Fruit fly (Drosophila melanogaster): ENCODE measurements around the gene CG42824.

CG42824 gene

dm6 chr3R:17406411-17406810, at the start of gene CG42824, which contains the start of gene CG42798:
CG42824 (minus strand) TSS chr3R:17406511.
CG42798 (plus strand) TSS chr3R:17406678.
- TF ChIP-seq CG6276 (GFP tag; optimal IDR thresholded peaks at IDR 0.05) (no peak), svp (GFP tag) (no peak), CG3032 (tag; optimal IDR thresholded peaks at IDR 0.05) (no peak), Eip93F (GFP tag; optimal IDR thresholded peaks at IDR 0.05) (no peak), CG10631 (GFP tag; optimal IDR thresholded peaks at IDR 0.05) (no peak), CG32006 (GFP tag; optimal IDR thresholded peaks at IDR 0.05) (no peak), CG6163 (GFP tag; IDR thresholded peaks at IDR 0.05) (no peak), acj6 (GFP tag; optimal IDR thresholded peaks at IDR 0.05) (no peak), Lpt (GFP tag; optimal IDR thresholded peaks at IDR 0.05) (no peak), Gug (GFP tag; IDR thresholded peaks at IDR 0.05) (no peak), dsx (GFP tag; optimal IDR thresholded peaks at IDR 0.05; ENCODE audit: poor library complexity, severe bottlenecking) (no peak), net (GFP tag; optimal IDR thresholded peaks at IDR 0.05) (no peak), CG6808 (GFP tag; optimal IDR thresholded peaks at IDR 0.05) (no peak), Met (GFP tag; optimal IDR thresholded peaks at IDR 0.05) (no peak), fd85E (GFP tag; optimal IDR thresholded peaks at IDR 0.05) (no peak), fkh (GFP tag; optimal IDR thresholded peaks at IDR 0.05) (no peak), vri (GFP tag; optimal IDR thresholded peaks at IDR 0.05) (no peak)

DNA sequence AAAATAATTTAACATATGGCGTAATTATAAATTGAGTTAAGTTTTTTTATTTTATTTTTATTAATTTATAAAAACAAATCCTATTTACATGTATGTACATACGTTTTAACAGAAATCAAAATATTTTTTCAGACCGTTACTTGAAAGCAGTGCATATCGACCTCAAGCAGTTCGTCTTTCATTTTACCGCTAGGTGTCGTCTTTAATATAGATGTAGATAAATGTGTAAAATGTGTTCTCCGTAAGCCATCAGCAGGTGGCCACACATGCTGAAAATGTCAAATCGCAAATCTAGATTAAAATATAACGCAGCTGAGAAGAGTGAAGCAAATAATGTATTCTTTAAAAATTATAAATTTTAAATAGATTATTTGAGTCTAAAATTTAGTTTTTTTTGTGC, 43.1 kb upstream of the CG42824 start:
- TF ChIP-seq CG31627 (GFP tag; optimal IDR thresholded peaks at IDR 0.05): peak; percentile 6
- TF ChIP-seq svp (GFP tag): no peak
- peak; percentile 34 for TF ChIP-seq Eip78C (GFP tag)

- TF ChIP-seq net (GFP tag; optimal IDR thresholded peaks at IDR 0.05): no peak
- no peak for TF ChIP-seq dsx (GFP tag; optimal IDR thresholded peaks at IDR 0.05; ENCODE audit: poor library complexity, severe bottlenecking)
- no peak for TF ChIP-seq topi (GFP tag; optimal IDR thresholded peaks at IDR 0.05)
- no peak for TF ChIP-seq Sox14 (GFP tag; optimal IDR thresholded peaks at IDR 0.05)
- no peak for TF ChIP-seq ss (GFP tag; optimal IDR thresholded peaks at IDR 0.05)
- no peak for TF ChIP-seq Sox102F (GFP tag; optimal IDR thresholded peaks at IDR 0.05)
- no peak for TF ChIP-seq fd59A (GFP tag; optimal IDR thresholded peaks at IDR 0.05)
- TF ChIP-seq CG6163 (GFP tag; IDR thresholded peaks at IDR 0.05): no peak
- no peak for TF ChIP-seq CG31627 (GFP tag; optimal IDR thresholded peaks at IDR 0.05)
- no peak for TF ChIP-seq CG6792 (GFP tag; optimal IDR thresholded peaks at IDR 0.05)
- no peak for TF ChIP-seq svp (GFP tag)
- no peak for TF ChIP-seq Lpt (GFP tag; optimal IDR thresholded peaks at IDR 0.05)
- TF ChIP-seq OdsH (GFP tag; optimal IDR thresholded peaks at IDR 0.05): no peak
- no peak for TF ChIP-seq CG8119 (GFP tag; IDR thresholded peaks at IDR 0.05)
- no peak for TF ChIP-seq Hr39 (GFP tag; optimal IDR thresholded peaks at IDR 0.05)
- no peak for TF ChIP-seq Eip75B (GFP tag; optimal IDR thresholded peaks at IDR 0.05)
- TF ChIP-seq CG3032 (tag; optimal IDR thresholded peaks at IDR 0.05): no peak
Measured at dm6 chr3R:17448758-17449157, 42.4 kb upstream of the CG42824 start, which contains the start of gene Eh. Eh (minus strand) TSS chr3R:17448858.

dm6 chr3R:17447615-17448014, 41.3 kb upstream of the CG42824 start:
- TF ChIP-seq fd59A (GFP tag; optimal IDR thresholded peaks at IDR 0.05): no peak
- no peak for TF ChIP-seq CG3032 (tag; optimal IDR thresholded peaks at IDR 0.05)
- no peak for TF ChIP-seq ss (GFP tag; optimal IDR thresholded peaks at IDR 0.05)
- no peak for TF ChIP-seq CG7368 (GFP tag; optimal IDR thresholded peaks at IDR 0.05)
- TF ChIP-seq Eip78C (GFP tag): no peak
- no peak for TF ChIP-seq CG10631 (GFP tag; optimal IDR thresholded peaks at IDR 0.05)
- TF ChIP-seq lz (GFP tag; optimal IDR thresholded peaks at IDR 0.05): no peak
- no peak for TF ChIP-seq CG6854 (GFP tag; optimal IDR thresholded peaks at IDR 0.05)
- no peak for TF ChIP-seq CG32006 (GFP tag; optimal IDR thresholded peaks at IDR 0.05)
- TF ChIP-seq CG3919 (GFP tag; optimal IDR thresholded peaks at IDR 0.05): no peak
- TF ChIP-seq CG8319 (GFP tag; optimal IDR thresholded peaks at IDR 0.05): no peak
- TF ChIP-seq spab (GFP tag; optimal IDR thresholded peaks at IDR 0.05): no peak
- no peak for TF ChIP-seq CG11902 (GFP tag; optimal IDR thresholded peaks at IDR 0.05)
- no peak for TF ChIP-seq Sox14 (GFP tag; optimal IDR thresholded peaks at IDR 0.05)
- TF ChIP-seq CG1621 (tag; optimal IDR thresholded peaks at IDR 0.05): no peak
- no peak for TF ChIP-seq acj6 (GFP tag; optimal IDR thresholded peaks at IDR 0.05)
